Worm (Caenorhabditis elegans): ENCODE results near the gene lgc-50.

The lgc-50 gene

ce11 chrIII:7375434-7375833 is 19.8 kb downstream of the lgc-50 start (continued):
- TF ChIP-seq mep-1 (tag; optimal IDR thresholded peaks at IDR 0.05), result peak; percentile 12
- TF ChIP-seq R02D3.7 (tag; optimal IDR thresholded peaks at IDR 0.05), result no peak
- TF ChIP-seq unc-39 (tag; optimal IDR thresholded peaks at IDR 0.05), result no peak
- peak; percentile 76 for TF ChIP-seq hlh-11 (tag; optimal IDR thresholded peaks at IDR 0.05)
- TF ChIP-seq lim-7 (GFP tag; IDR thresholded peaks at IDR 0.05), result no peak
- no peak for TF ChIP-seq lin-13 (GFP tag; optimal IDR thresholded peaks at IDR 0.05)
- no peak for TF ChIP-seq madf-9 (GFP tag; conservative IDR thresholded peaks at IDR 0.05)
- TF ChIP-seq nhr-28 (tag; optimal IDR thresholded peaks at IDR 0.05), result peak; percentile 83
- no peak for TF ChIP-seq F10B5.3 (tag; optimal IDR thresholded peaks at IDR 0.05)

- TF ChIP-seq Y75B8A.6 (GFP tag; IDR thresholded peaks at IDR 0.05) (no peak), lin-29 (GFP tag; IDR thresholded peaks at IDR 0.05) (no peak), lim-7 (GFP tag; IDR thresholded peaks at IDR 0.05) (no peak), ceh-62 (tag; optimal IDR thresholded peaks at IDR 0.05) (no peak), nhr-76 (tag; optimal IDR thresholded peaks at IDR 0.05) (no peak), mdt-29 (GFP tag; IDR thresholded peaks at IDR 0.05) (no peak), ces-1 (GFP tag; optimal IDR thresholded peaks at IDR 0.05) (no peak), nhr-11 (tag; optimal IDR thresholded peaks at IDR 0.05) (no peak), R02D3.7 (tag; optimal IDR thresholded peaks at IDR 0.05) (no peak), skn-1 (tag; optimal IDR thresholded peaks at IDR 0.05) (no peak), ztf-7 (tag; optimal IDR thresholded peaks at IDR 0.05) (no peak), unc-130 (GFP tag; optimal IDR thresholded peaks at IDR 0.05) (no peak), dmd-6 (GFP tag; IDR thresholded peaks at IDR 0.05) (peak; percentile 12; the same call in 1 of the 2 replicates), aha-1 (tag) (no peak), daf-16 (GFP tag; optimal IDR thresholded peaks at IDR 0.05) (no peak), daf-16 (tag; optimal IDR thresholded peaks at IDR 0.05) (peak; percentile 3), jun-1 (tag; optimal IDR thresholded peaks at IDR 0.05) (no peak), ceh-20 (GFP tag; IDR thresholded peaks at IDR 0.05) (no peak), lir-3 (tag; optimal IDR thresholded peaks at IDR 0.05) (no peak), ZK546.5 (tag; optimal IDR thresholded peaks at IDR 0.05) (no peak), daf-19 (GFP tag; conservative IDR thresholded peaks at IDR 0.05) (no peak), ceh-28 (tag; optimal IDR thresholded peaks at IDR 0.05) (no peak), nhr-77 (tag; optimal IDR thresholded peaks at IDR 0.05) (no peak), mes-2 (tag; optimal IDR thresholded peaks at IDR 0.05; ENCODE audit: poor library complexity, severe bottlenecking) (no peak), dve-1 (tag; optimal IDR thresholded peaks at IDR 0.05; ENCODE audit: insufficient read depth) (no peak), lin-13 (GFP tag; optimal IDR thresholded peaks at IDR 0.05) (no peak), Y48G9A.11 (GFP tag; IDR thresholded peaks at IDR 0.05) (no peak), lin-38 (GFP tag; IDR thresholded peaks at IDR 0.05) (0 out of 2 replicates have a peak, but pooled peaks have one; percentile 11), spr-1 (tag; optimal IDR thresholded peaks at IDR 0.05) (no peak), lin-39 (tag; optimal IDR thresholded peaks at IDR 0.05) (no peak), lin-15B (tag; optimal IDR thresholded peaks at IDR 0.05) (no peak), php-3 (GFP tag; IDR thresholded peaks at IDR 0.05) (no peak), fkh-10 (GFP tag; optimal IDR thresholded peaks at IDR 0.05) (no peak), nhr-28 (tag; optimal IDR thresholded peaks at IDR 0.05) (no peak), zfp-3 (GFP tag; conservative IDR thresholded peaks at IDR 0.05) (0 out of 2 replicates have a peak, but pooled peaks have one; percentile 11), pha-4 (GFP tag; IDR thresholded peaks at IDR 0.05) (no peak), pha-4 (tag; optimal IDR thresholded peaks at IDR 0.05) (no peak), hif-1 (tag; optimal IDR thresholded peaks at IDR 0.05) (no peak), arid-1 (GFP tag; conservative IDR thresholded peaks at IDR 0.05) (no peak), mxl-2 (GFP tag; conservative IDR thresholded peaks at IDR 0.05) (no peak), mep-1 (tag; optimal IDR thresholded peaks at IDR 0.05) (peak; percentile 9), zip-2 (tag; optimal IDR thresholded peaks at IDR 0.05) (no peak), nhr-41 (GFP tag; IDR thresholded peaks at IDR 0.05) (no peak), aly-2 (tag; optimal IDR thresholded peaks at IDR 0.05) (no peak), nhr-111 (GFP tag; optimal IDR thresholded peaks at IDR 0.05) (no peak), spr-3 (GFP tag; optimal IDR thresholded peaks at IDR 0.05) (no peak)
These were observed 20.5 kb downstream of the lgc-50 start, which contains the start of gene mml-1 for ce11 chrIII:7374681-7375271. mml-1 (minus strand) TSS chrIII:7374731.
